Fruit fly (Drosophila melanogaster): ENCODE data around the gene Srx.

Gene Srx

DNA sequence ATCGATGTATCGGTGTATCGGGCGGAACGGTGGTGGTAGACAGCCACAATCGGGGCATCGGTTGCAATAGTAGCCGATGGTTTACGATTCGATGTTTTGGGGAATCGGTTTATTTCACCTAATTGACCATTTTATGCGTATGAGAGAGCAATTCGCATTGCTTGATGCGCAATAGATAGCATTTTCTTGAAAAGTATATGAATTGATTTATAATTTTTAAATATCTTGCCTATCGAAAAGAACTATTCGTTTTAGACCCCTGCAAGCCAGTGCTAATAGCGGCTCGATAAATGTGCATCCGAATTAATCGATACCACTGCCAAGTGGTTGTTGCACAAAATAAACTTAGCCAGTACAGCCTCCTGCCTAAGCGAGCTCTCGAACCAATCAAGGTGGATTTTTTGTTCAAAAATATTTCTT lies 30.4 kb downstream of the Srx start, which contains the start of gene mnb (continued):
- TF ChIP-seq knrl (GFP tag; IDR thresholded peaks at IDR 0.05; ENCODE audit: partially characterized antibody) (peak; percentile 99), CG17359 (tag; optimal IDR thresholded peaks at IDR 0.05) (no peak), ind (GFP tag; optimal IDR thresholded peaks at IDR 0.05) (peak; percentile 21), kay (GFP tag; optimal IDR thresholded peaks at IDR 0.05) (no peak), Ada2b (GFP tag; IDR thresholded peaks at IDR 0.05) (no peak), lab (GFP tag; optimal IDR thresholded peaks at IDR 0.05) (peak; percentile 46), cg (GFP tag; optimal IDR thresholded peaks at IDR 0.05) (no peak), mld (GFP tag; IDR thresholded peaks at IDR 0.05; ENCODE audit: partially characterized antibody) (peak; percentile 98), wor (GFP tag; IDR thresholded peaks at IDR 0.05) (no peak), tgo (GFP tag; IDR thresholded peaks at IDR 0.05) (no peak), dati (GFP tag; IDR thresholded peaks at IDR 0.05) (no peak), Vsx1 (GFP tag; optimal IDR thresholded peaks at IDR 0.05) (no peak), schlank (tag; optimal IDR thresholded peaks at IDR 0.05) (no peak), abd-A (tag; optimal IDR thresholded peaks at IDR 0.05) (no peak), Myb (GFP tag; optimal IDR thresholded peaks at IDR 0.05) (peak; percentile 87), Sry-δ (GFP tag; optimal IDR thresholded peaks at IDR 0.05) (peak; percentile 96), E2f2 (GFP tag; IDR thresholded peaks at IDR 0.05) (peak; percentile 83), CG13894 (tag; optimal IDR thresholded peaks at IDR 0.05) (peak; percentile 6), unc-4 (GFP tag; IDR thresholded peaks at IDR 0.05; ENCODE audit: partially characterized antibody) (peak; percentile 98), emc (GFP tag; optimal IDR thresholded peaks at IDR 0.05) (no peak), HmgD (GFP tag; optimal IDR thresholded peaks at IDR 0.05) (peak; percentile 29), CG17568 (GFP tag; optimal IDR thresholded peaks at IDR 0.05) (no peak), Mrtf (GFP tag; IDR thresholded peaks at IDR 0.05) (no peak), HLH4C (GFP tag; IDR thresholded peaks at IDR 0.05; ENCODE audit: partially characterized antibody) (peak; percentile 99), CG3995 (GFP tag; optimal IDR thresholded peaks at IDR 0.05) (no peak), Gug (GFP tag; IDR thresholded peaks at IDR 0.05) (peak; percentile 61; the same call in 2 of the 4 replicates), vvl (GFP tag; IDR thresholded peaks at IDR 0.05) (no peak), CG14860 (GFP tag; IDR thresholded peaks at IDR 0.05; ENCODE audit: partially characterized antibody) (peak; percentile 99), ssp (GFP tag; IDR thresholded peaks at IDR 0.05) (no peak), Stat92E (GFP tag; optimal IDR thresholded peaks at IDR 0.05) (peak in 1 of 3 experiments; percentile 33), ems (GFP tag; optimal IDR thresholded peaks at IDR 0.05) (peak; percentile 11), CG12659 (GFP tag; optimal IDR thresholded peaks at IDR 0.05) (peak; percentile 68), CG1529 (GFP tag; optimal IDR thresholded peaks at IDR 0.05) (no peak), hbn (GFP tag; IDR thresholded peaks at IDR 0.05; ENCODE audit: partially characterized antibody) (peak; percentile 99), Dip3 (GFP tag; optimal IDR thresholded peaks at IDR 0.05) (no peak), Nf-YC (tag; optimal IDR thresholded peaks at IDR 0.05) (peak; percentile 20), Atf6 (GFP tag; IDR thresholded peaks at IDR 0.05) (0 out of 2 replicates have a peak, but pooled peaks have one; percentile 23), CG18011 (GFP tag; optimal IDR thresholded peaks at IDR 0.05) (no peak), ttk (GFP tag; IDR thresholded peaks at IDR 0.05) (no peak), CG17385 (GFP tag; optimal IDR thresholded peaks at IDR 0.05) (no peak), CG2889 (GFP tag; IDR thresholded peaks at IDR 0.05) (no peak), fd102C (GFP tag; optimal IDR thresholded peaks at IDR 0.05) (no peak), YL-1 (GFP tag; optimal IDR thresholded peaks at IDR 0.05) (no peak), row (GFP tag; IDR thresholded peaks at IDR 0.05) (peak; percentile 63), hkb (optimal IDR thresholded peaks at IDR 0.05) (peak; percentile 85), hkb (GFP tag; IDR thresholded peaks at IDR 0.05) (no peak), CG10543 (GFP tag; optimal IDR thresholded peaks at IDR 0.05) (no peak), slou (GFP tag; optimal IDR thresholded peaks at IDR 0.05) (peak; percentile 11), Rfx (GFP tag; IDR thresholded peaks at IDR 0.05) (peak; percentile 34; the same call in 1 of the 2 replicates), slbo (GFP tag; IDR thresholded peaks at IDR 0.05) (peak; percentile 42), Hr39 (optimal IDR thresholded peaks at IDR 0.05) (no peak)
